Worm (Caenorhabditis elegans) whole organism, L4 larva: Measurements from ENCODE around the gene M01H9.5.

ENCODE experiments used
- F26F4.8 ChIP-seq: fragments of 200-800 bp; sonication (Bioruptor generic); conservative IDR thresholded peaks from 2 replicates; pipeline ENCODE4 v1.3.6; 2022; ENCODE audit warnings: missing genetic modification characterization, missing compliant biosample characterization
- F37D6.2 ChIP-seq: sonication (generic microtip); optimal IDR thresholded peaks from 2 replicates; lab custom pipeline; 2016; ENCODE audit warnings: mild to moderate bottlenecking, missing genetic modification characterization, missing compliant biosample characterization
- F49E8.2 ChIP-seq: sonication (generic microtip); optimal IDR thresholded peaks from 2 replicates; lab custom pipeline; 2016; ENCODE audit warnings: missing compliant biosample characterization, mild to moderate bottlenecking, missing genetic modification characterization, borderline replicate concordance
- Y105C5A.15 ChIP-seq: fragments of 200-800 bp; sonication (Bioruptor generic); IDR thresholded peaks from 2 replicates; pipeline ENCODE4 v1.3.6; 2022; ENCODE audit warnings: missing genetic modification characterization, missing compliant biosample characterization
- Y48G9A.11 ChIP-seq: fragments of 200-800 bp; sonication (Bioruptor generic); IDR thresholded peaks from 2 replicates; pipeline ENCODE4 v1.3.6; 2022; ENCODE audit warnings: missing genetic modification reagents, missing genetic modification characterization, missing compliant biosample characterization
- Y5F2A.4 ChIP-seq: fragments of 200-800 bp; sonication (Bioruptor generic); optimal IDR thresholded peaks from 2 replicates; lab custom pipeline; 2018; ENCODE audit warnings: mild to moderate bottlenecking, missing genetic modification characterization, missing compliant biosample characterization
- ZK337.2 ChIP-seq: fragments of 200-800 bp; sonication (Bioruptor generic); IDR thresholded peaks from 2 replicates; pipeline ENCODE4 v1.3.6; 2022; ENCODE audit warnings: missing genetic modification reagents, missing genetic modification characterization, missing compliant biosample characterization
- ZK546.5 ChIP-seq, 2 experiments: sonication (generic microtip); optimal IDR thresholded peaks; 2 replicates each; lab custom pipeline; 2017; ENCODE audit warnings: missing biosample characterization in 2 of 2, missing genetic modification characterization in 2 of 2
- aha-1 ChIP-seq: fragments of 150-350 bp; peaks from one replicate; lab custom pipeline; 2014; ENCODE audit warnings: missing biosample characterization, missing genetic modification characterization
- aly-2 ChIP-seq: sonication (generic microtip); optimal IDR thresholded peaks from 2 replicates; lab custom pipeline; 2018; ENCODE audit warnings: missing biosample characterization, missing genetic modification characterization
- ceh-20 ChIP-seq: fragments of 200-800 bp; sonication (Bioruptor generic); IDR thresholded peaks from 2 replicates; pipeline ENCODE4 v1.3.6; 2022; ENCODE audit warnings: missing genetic modification reagents, missing genetic modification characterization, missing compliant biosample characterization
- ceh-44 ChIP-seq: fragments of 200-800 bp; sonication (Bioruptor generic); IDR thresholded peaks from 2 replicates; pipeline ENCODE4 v1.3.6; 2022; ENCODE audit warnings: missing genetic modification reagents, missing genetic modification characterization, missing compliant biosample characterization
- ceh-82 ChIP-seq: sonication (generic microtip); optimal IDR thresholded peaks from 2 replicates; lab custom pipeline; 2017; ENCODE audit warnings: missing biosample characterization, missing genetic modification characterization
- ces-1 ChIP-seq: fragments of 150-350 bp; sonication (generic microtip); optimal IDR thresholded peaks from 4 replicates; lab custom pipeline; 2014; ENCODE audit warnings: missing biosample characterization, missing genetic modification reagents, missing genetic modification characterization
- cey-2 ChIP-seq: sonication (generic microtip); optimal IDR thresholded peaks from 3 replicates; lab custom pipeline; 2017; ENCODE audit warnings: missing genetic modification characterization, mild to moderate bottlenecking, missing compliant biosample characterization, antibody characterized with exemption, borderline replicate concordance; ENCODE audit not compliant: insufficient read depth
- ctbp-1 ChIP-seq: fragments of 200-800 bp; sonication (Bioruptor generic); IDR thresholded peaks from 2 replicates; pipeline ENCODE4 v1.3.6; 2022; ENCODE audit warnings: missing genetic modification reagents, missing genetic modification characterization, missing compliant biosample characterization
- daf-12 ChIP-seq: fragments of 150-350 bp; optimal IDR thresholded peaks from 2 replicates; lab custom pipeline; 2014; ENCODE audit warnings: missing biosample characterization, missing genetic modification reagents, missing genetic modification characterization
- daf-19 ChIP-seq: fragments of 200-800 bp; sonication (Bioruptor generic); conservative IDR thresholded peaks from 2 replicates; pipeline ENCODE4 v1.3.6; 2022; ENCODE audit warnings: missing genetic modification characterization, missing compliant biosample characterization
- dmd-6 ChIP-seq: fragments of 200-800 bp; sonication (Bioruptor generic); IDR thresholded peaks from 2 replicates; pipeline ENCODE4 v1.3.6; 2022; ENCODE audit warnings: missing genetic modification reagents, missing genetic modification characterization, missing compliant biosample characterization
- dmd-9 ChIP-seq: fragments of 200-800 bp; sonication (Bioruptor generic); IDR thresholded peaks from 2 replicates; pipeline ENCODE4 v1.3.6; 2022; ENCODE audit warnings: missing genetic modification reagents, missing genetic modification characterization, missing compliant biosample characterization
- duxl-1 ChIP-seq: sonication (generic microtip); optimal IDR thresholded peaks from 2 replicates; lab custom pipeline; 2016; ENCODE audit warnings: mild to moderate bottlenecking, missing genetic modification characterization, moderate library complexity, missing compliant biosample characterization; ENCODE audit not compliant: poor library complexity
- dve-1 ChIP-seq: sonication (generic microtip); optimal IDR thresholded peaks from 2 replicates; lab custom pipeline; 2017; ENCODE audit warnings: antibody characterized with exemption, mild to moderate bottlenecking, missing genetic modification characterization, missing compliant biosample characterization; ENCODE audit not compliant: insufficient read depth
- gei-8 ChIP-seq: fragments of 200-800 bp; sonication (Bioruptor generic); optimal IDR thresholded peaks from 2 replicates; lab custom pipeline; 2018; ENCODE audit warnings: mild to moderate bottlenecking, missing genetic modification characterization, missing compliant biosample characterization
- hlh-11 ChIP-seq: fragments of 200-800 bp; sonication (Bioruptor generic); optimal IDR thresholded peaks from 2 replicates; lab custom pipeline; 2018; ENCODE audit warnings: mild to moderate bottlenecking, missing genetic modification characterization, missing compliant biosample characterization
- hlh-30 ChIP-seq: sonication (generic microtip); optimal IDR thresholded peaks from 2 replicates; lab custom pipeline; 2017; ENCODE audit warnings: antibody characterized with exemption, mild to moderate bottlenecking, missing genetic modification characterization, missing compliant biosample characterization; ENCODE audit not compliant: insufficient read depth
- hmg-1.1 ChIP-seq: fragments of 200-800 bp; sonication (Bioruptor generic); IDR thresholded peaks from 2 replicates; pipeline ENCODE4 v1.3.6; 2022; ENCODE audit warnings: missing genetic modification reagents, missing genetic modification characterization, missing compliant biosample characterization
- lim-7 ChIP-seq: fragments of 200-800 bp; sonication (Bioruptor generic); IDR thresholded peaks from 2 replicates; pipeline ENCODE4 v1.3.6; 2022; ENCODE audit warnings: missing genetic modification characterization, missing compliant biosample characterization
- lin-13 ChIP-seq: fragments of 150-350 bp; optimal IDR thresholded peaks from 2 replicates; lab custom pipeline; 2014; ENCODE audit warnings: missing biosample characterization, missing genetic modification reagents, missing genetic modification characterization
- lin-15B ChIP-seq: fragments of 150-350 bp; sonication (generic microtip); optimal IDR thresholded peaks from 3 replicates; lab custom pipeline; 2014; ENCODE audit warnings: missing biosample characterization, missing genetic modification characterization
- lin-38 ChIP-seq: fragments of 200-800 bp; sonication (Bioruptor generic); IDR thresholded peaks from 2 replicates; pipeline ENCODE4 v1.3.6; 2022; ENCODE audit warnings: missing genetic modification reagents, missing genetic modification characterization, missing compliant biosample characterization
- lin-39 ChIP-seq: fragments of 150-350 bp; optimal IDR thresholded peaks from 2 replicates; lab custom pipeline; 2014; ENCODE audit warnings: missing biosample characterization, missing genetic modification reagents, missing genetic modification characterization
- lir-3 ChIP-seq: sonication (generic microtip); optimal IDR thresholded peaks from 2 replicates; lab custom pipeline; 2016; ENCODE audit warnings: mild to moderate bottlenecking, missing genetic modification characterization, missing compliant biosample characterization
- mdl-1 ChIP-seq, 2 experiments: fragments of 150-350 bp in 1 of 2; sonication (generic microtip) in 1 of 2; optimal IDR thresholded peaks; 2 replicates each; lab custom pipeline; 2014 to 2017; ENCODE audit warnings: missing biosample characterization in 2 of 2, missing genetic modification characterization in 2 of 2
- mep-1 ChIP-seq: fragments of 150-350 bp; sonication (generic microtip); optimal IDR thresholded peaks from 3 replicates; lab custom pipeline; 2014; ENCODE audit warnings: missing biosample characterization, missing genetic modification characterization
- mxl-3 ChIP-seq: fragments of 200-800 bp; sonication (Bioruptor generic); optimal IDR thresholded peaks from 2 replicates; lab custom pipeline; 2018; ENCODE audit warnings: mild to moderate bottlenecking, missing genetic modification characterization, missing compliant biosample characterization
- nhr-11 ChIP-seq: fragments of 150-350 bp; optimal IDR thresholded peaks from 2 replicates; lab custom pipeline; 2014; ENCODE audit warnings: missing biosample characterization, missing genetic modification characterization
- nhr-111 ChIP-seq: fragments of 200-800 bp; sonication (Bioruptor generic); optimal IDR thresholded peaks from 2 replicates; lab custom pipeline; 2018; ENCODE audit warnings: mild to moderate bottlenecking, missing genetic modification characterization, missing compliant biosample characterization
- nhr-41 ChIP-seq: fragments of 200-800 bp; sonication (Bioruptor generic); IDR thresholded peaks from 2 replicates; pipeline ENCODE4 v1.3.6; 2022; ENCODE audit warnings: missing genetic modification reagents, missing genetic modification characterization, missing compliant biosample characterization
- nhr-48 ChIP-seq: sonication (generic microtip); optimal IDR thresholded peaks from 2 replicates; lab custom pipeline; 2016; ENCODE audit warnings: mild to moderate bottlenecking, missing genetic modification characterization, missing compliant biosample characterization
- nhr-6 ChIP-seq: fragments of 150-350 bp; optimal IDR thresholded peaks from 2 replicates; lab custom pipeline; 2014; ENCODE audit warnings: missing biosample characterization, missing genetic modification characterization
- nhr-76 ChIP-seq: fragments of 150-350 bp; optimal IDR thresholded peaks from 2 replicates; lab custom pipeline; 2014; ENCODE audit warnings: missing biosample characterization, missing genetic modification characterization
- nhr-77 ChIP-seq: fragments of 150-350 bp; optimal IDR thresholded peaks from 2 replicates; lab custom pipeline; 2014; ENCODE audit warnings: missing biosample characterization, missing genetic modification characterization
- spr-1 ChIP-seq: sonication (generic microtip); optimal IDR thresholded peaks from 2 replicates; lab custom pipeline; 2016; ENCODE audit warnings: mild to moderate bottlenecking, missing genetic modification characterization, missing compliant biosample characterization
- spr-3 ChIP-seq: fragments of 200-800 bp; sonication (Bioruptor generic); optimal IDR thresholded peaks from 2 replicates; lab custom pipeline; 2018; ENCODE audit warnings: mild to moderate bottlenecking, missing genetic modification characterization, missing compliant biosample characterization
- unc-130 ChIP-seq: sonication (generic microtip); optimal IDR thresholded peaks from 2 replicates; lab custom pipeline; 2016; ENCODE audit warnings: missing genetic modification reagents, missing genetic modification characterization, missing compliant biosample characterization
- unc-62 ChIP-seq, 3 experiments: fragments of 150-350 bp in 1 of 3; sonication (generic microtip); optimal IDR thresholded peaks in 2 of 3; peaks in 1 of 3; 1 replicate in 1 of 3; 2 replicates in 2 of 3; lab custom pipeline; 2014 to 2017; ENCODE audit warnings: missing biosample characterization in 3 of 3, missing genetic modification characterization in 3 of 3, missing genetic modification reagents in 3 of 3, missing genotype in 1 of 3
- zfp-2 ChIP-seq: sonication (generic microtip); optimal IDR thresholded peaks from 2 replicates; lab custom pipeline; 2016; ENCODE audit warnings: mild to moderate bottlenecking, missing genetic modification characterization, missing compliant biosample characterization
- zip-2 ChIP-seq: fragments of 150-350 bp; optimal IDR thresholded peaks from 2 replicates; lab custom pipeline; 2014; ENCODE audit warnings: missing biosample characterization, missing genetic modification characterization

The M01H9.5 gene

DNA sequence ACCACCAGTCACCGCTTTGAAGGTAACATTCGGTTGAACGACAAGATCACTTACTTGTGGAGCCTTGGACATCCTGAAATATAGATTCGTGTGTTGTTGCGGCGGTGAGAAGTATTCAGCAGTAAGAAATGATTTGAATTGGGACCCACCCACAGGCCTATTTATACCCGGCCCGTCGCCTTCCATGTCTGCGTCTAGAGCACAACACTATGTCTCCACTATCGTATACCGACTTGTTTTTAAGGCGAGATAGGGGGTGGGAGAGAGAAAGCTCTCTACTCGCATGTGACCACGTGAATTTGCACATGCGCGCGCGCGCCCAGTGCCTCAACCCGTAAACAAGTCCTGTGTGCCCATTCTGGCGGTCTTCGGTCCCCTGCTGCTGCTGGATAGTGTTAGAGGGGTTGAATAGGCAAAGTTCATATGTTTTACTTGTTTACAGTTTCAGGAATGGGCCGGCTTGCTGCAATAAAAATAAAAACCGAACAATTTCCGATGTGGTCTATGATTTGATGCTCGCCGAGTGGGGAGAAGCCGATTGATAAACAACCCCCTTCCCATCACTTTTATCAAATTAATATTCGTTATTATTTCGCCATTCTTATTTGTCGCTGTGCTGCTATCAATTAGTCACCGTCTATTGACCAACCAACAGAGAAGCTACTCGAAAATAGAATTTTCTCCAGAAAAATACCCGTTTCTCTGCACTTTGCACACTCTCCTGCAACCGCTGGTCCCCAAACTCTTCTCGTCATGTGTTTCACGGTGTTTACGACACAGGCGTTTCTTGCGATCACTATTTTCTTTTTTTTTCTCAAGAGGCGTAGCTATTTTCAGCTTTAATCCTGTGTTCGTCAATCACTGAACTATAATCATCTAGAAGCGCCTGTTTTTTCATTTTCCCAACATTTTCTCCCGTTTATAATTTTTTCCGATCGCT is 4.8 kb downstream of the M01H9.5 start (continued):
- TF ChIP-seq mdl-1 (tag; optimal IDR thresholded peaks at IDR 0.05; lab: Kevin White, UChicago) (peak; percentile 74 to 99), ZK546.5 (tag; optimal IDR thresholded peaks at IDR 0.05; lab: Kevin White, UChicago) (no peak), aha-1 (tag; lab: Kevin White, UChicago) (peak; percentile 96), gei-8 (GFP tag; lab: Kevin White, UChicago) (no peak), spr-3 (GFP tag; lab: Kevin White, UChicago) (peak; percentile 42), lir-3 (no peak), F37D6.2 (peak; percentile 18), lin-39 (tag; lab: Kevin White, UChicago) (no peak), cey-2 (tag; lab: Kevin White, UChicago) (no peak), lin-13 (GFP tag; lab: Kevin White, UChicago) (no peak), F49E8.2 (no peak), Y105C5A.15 (GFP tag; lab: Robert Waterston, UW) (peak; percentile 20; the same call in 1 of the 2 replicates), nhr-41 (GFP tag; lab: Robert Waterston, UW) (no peak), nhr-6 (tag; lab: Kevin White, UChicago) (peak; percentile 40), ceh-20 (peak; percentile 53), dmd-6 (peak; percentile 82), nhr-48 (tag; lab: Kevin White, UChicago) (no peak), zfp-2 (tag; lab: Kevin White, UChicago) (no peak), daf-12 (tag; lab: Kevin White, UChicago) (no peak), lin-15B (tag; lab: Kevin White, UChicago) (no peak), hlh-11 (tag; lab: Kevin White, UChicago) (peak; percentile 86), mxl-3 (GFP tag; lab: Kevin White, UChicago) (peak; percentile 80), F26F4.8 (GFP tag; lab: Robert Waterston, UW) (no peak), unc-62 (GFP tag; optimal IDR thresholded peaks at IDR 0.05 in 1 of 2; lab: Kevin White, UChicago) (peak in 1 of 2 experiments; percentile 67), unc-62 (tag; optimal IDR thresholded peaks at IDR 0.05; lab: Kevin White, UChicago) (no peak), daf-19 (GFP tag; lab: Robert Waterston, UW) (no peak; the same call in 1 of the 2 replicates), ZK337.2 (GFP tag; lab: Robert Waterston, UW) (no peak), nhr-111 (GFP tag; lab: Kevin White, UChicago) (no peak), mep-1 (tag; lab: Kevin White, UChicago) (peak; percentile 58), hmg-1.1 (peak; percentile 60), dmd-9 (GFP tag; lab: Robert Waterston, UW) (no peak), duxl-1 (tag; lab: Kevin White, UChicago) (peak; percentile 36), ctbp-1 (GFP tag; lab: Robert Waterston, UW) (no peak; the same call in none of the 2 replicates), nhr-77 (tag; lab: Kevin White, UChicago) (no peak), ceh-82 (no peak), lin-38 (GFP tag; lab: Robert Waterston, UW) (no peak; the same call in none of the 2 replicates), Y5F2A.4 (no peak), ceh-44 (GFP tag; lab: Robert Waterston, UW) (no peak), dve-1 (tag; lab: Kevin White, UChicago) (peak; percentile 75), nhr-11 (tag; lab: Kevin White, UChicago) (peak; percentile 70), hlh-30 (tag; lab: Kevin White, UChicago) (peak; percentile 97), zip-2 (no peak), nhr-76 (tag; lab: Kevin White, UChicago) (no peak), ces-1 (no peak), aly-2 (no peak), unc-130 (GFP tag; lab: Kevin White, UChicago) (no peak), Y48G9A.11 (GFP tag; lab: Robert Waterston, UW) (no peak), lim-7 (GFP tag; lab: Robert Waterston, UW) (peak; percentile 66), spr-1 (tag; lab: Kevin White, UChicago) (no peak)
